Fruit fly (Drosophila melanogaster) Kc167 (cell line): ENCODE measurements around the gene cic.

ENCODE experiments used
- Sin3A ChIP-seq: fragments of >200 bp; optimal IDR thresholded peaks from 2 replicates; lab custom pipeline; 2018; ENCODE audit warnings: missing external identifiers
- h ChIP-seq: fragments of >200 bp; optimal IDR thresholded peaks from 3 replicates; lab custom pipeline; 2018; ENCODE audit warnings: missing external identifiers
- insv ChIP-seq: fragments of >200 bp; optimal IDR thresholded peaks from 3 replicates; lab custom pipeline; 2018; ENCODE audit warnings: missing external identifiers
- psq ChIP-seq: fragments of >200 bp; optimal IDR thresholded peaks from 2 replicates; lab custom pipeline; 2017; ENCODE audit warnings: missing external identifiers
- ttk ChIP-seq: sonication (Bioruptor generic); optimal IDR thresholded peaks from 2 replicates; lab custom pipeline; 2017; ENCODE audit warnings: missing external identifiers

DNA sequence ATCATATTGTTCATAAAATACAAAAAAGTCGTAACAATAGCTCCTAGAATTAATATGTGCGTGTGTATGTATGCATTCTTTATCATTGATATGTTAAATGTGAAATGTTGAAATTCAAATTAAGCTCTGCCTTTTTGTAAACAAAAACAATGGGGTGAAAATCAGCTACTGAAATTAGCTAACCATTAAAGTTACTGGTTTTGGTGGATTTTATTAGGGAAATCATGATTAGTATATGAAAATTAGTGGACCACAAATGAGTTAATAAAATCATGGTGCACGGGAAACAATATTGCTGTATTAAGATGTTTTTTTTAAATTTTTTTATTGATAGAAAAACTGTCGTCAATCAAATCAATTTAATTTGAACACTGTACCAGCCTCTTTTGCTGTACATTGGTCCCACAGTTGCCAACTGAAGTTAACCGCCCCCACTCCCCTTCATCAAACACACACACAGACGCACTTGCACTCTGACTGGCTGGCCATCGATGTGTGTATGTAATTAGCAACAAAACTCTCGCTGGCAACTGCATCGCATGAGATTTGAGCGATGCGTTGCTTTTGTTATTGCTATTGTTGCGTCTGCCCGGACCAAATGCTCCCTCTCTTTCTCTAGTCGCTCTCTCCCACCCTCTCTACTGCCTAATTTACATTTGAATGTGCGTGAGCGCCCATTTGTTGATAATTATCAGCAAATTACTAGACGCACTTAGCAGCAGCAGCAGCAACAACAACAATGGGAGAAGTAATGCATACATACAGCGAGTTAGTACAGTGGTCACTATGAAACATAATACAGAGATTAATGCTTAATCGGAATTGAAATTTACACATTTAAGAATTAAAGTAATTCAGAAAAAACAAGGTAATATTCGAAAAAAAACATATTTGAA lies 1.9 kb downstream of the cic start:
- TF ChIP-seq Sin3A (no peak), insv (lab: Kevin White, UChicago) (no peak), psq (lab: Kevin White, UChicago) (no peak), ttk (lab: Kevin White, UChicago) (no peak), h (no peak)
